Worm (Caenorhabditis elegans) whole organism, L1 larva: ENCODE measurements around the gene mam-5.

Source experiments
- ama-1 ChIP-seq: fragments of 150-350 bp; optimal IDR thresholded peaks from 2 replicates; lab custom pipeline; 2014
- dpl-1 ChIP-seq, 3 experiments: fragments of 150-350 bp in 2 of 3; sonication (generic microtip) in 1 of 3; optimal IDR thresholded peaks; 2 replicates each; lab custom pipeline; 2014 to 2017; ENCODE audit warnings: missing biosample characterization in 3 of 3, missing genetic modification characterization in 3 of 3, missing genetic modification reagents in 3 of 3
- egl-27 ChIP-seq, 2 experiments: fragments of 150-350 bp in 1 of 2; sonication (generic microtip); optimal IDR thresholded peaks; 3 replicates each; lab custom pipeline; 2017 to 2018; ENCODE audit warnings: missing biosample characterization in 2 of 2, missing genetic modification characterization in 2 of 2, missing genetic modification reagents in 2 of 2
- ets-5 ChIP-seq: fragments of 200-800 bp; sonication (Bioruptor generic); IDR thresholded peaks from 2 replicates; pipeline ENCODE4 v1.3.6; 2022; ENCODE audit warnings: missing genetic modification characterization, missing compliant biosample characterization
- lin-13 ChIP-seq: fragments of 150-350 bp; optimal IDR thresholded peaks from 2 replicates; lab custom pipeline; 2014; ENCODE audit warnings: missing biosample characterization, missing genetic modification reagents, missing genetic modification characterization
- lin-39 ChIP-seq: fragments of 150-350 bp; optimal IDR thresholded peaks from 2 replicates; lab custom pipeline; 2014; ENCODE audit warnings: missing biosample characterization, missing genetic modification reagents, missing genetic modification characterization
- lsy-2 ChIP-seq, 2 experiments: fragments of 150-350 bp; optimal IDR thresholded peaks; 2 replicates each; lab custom pipeline; 2014; ENCODE audit warnings: missing biosample characterization in 2 of 2, missing genetic modification characterization in 2 of 2
- nhr-237 ChIP-seq: fragments of 150-350 bp; optimal IDR thresholded peaks from 2 replicates; lab custom pipeline; 2014; ENCODE audit warnings: missing biosample characterization, missing genetic modification characterization
- nhr-47 ChIP-seq: sonication (generic microtip); optimal IDR thresholded peaks from 2 replicates; lab custom pipeline; 2016; ENCODE audit warnings: mild to moderate bottlenecking, missing genetic modification characterization, moderate library complexity, missing compliant biosample characterization
- unc-30 ChIP-seq: sonication (generic microtip); optimal IDR thresholded peaks from 2 replicates; lab custom pipeline; 2017; ENCODE audit warnings: missing biosample characterization, missing genetic modification characterization
- unc-86 ChIP-seq: sonication (generic microtip); optimal IDR thresholded peaks from 2 replicates; lab custom pipeline; 2016; ENCODE audit warnings: missing genetic modification characterization, missing compliant biosample characterization
- ztf-4 ChIP-seq: fragments of 150-350 bp; optimal IDR thresholded peaks from 2 replicates; lab custom pipeline; 2014; ENCODE audit warnings: missing biosample characterization, missing genetic modification characterization

- TF ChIP-seq lin-39 (tag; lab: Kevin White, UChicago) (no peak), ama-1 (no peak), dpl-1 (GFP tag; optimal IDR thresholded peaks at IDR 0.05; lab: Kevin White, UChicago) (no peak), ztf-4 (tag; lab: Kevin White, UChicago) (no peak), unc-86 (no peak), nhr-47 (tag; lab: Kevin White, UChicago) (no peak), lsy-2 (tag; optimal IDR thresholded peaks at IDR 0.05; lab: Kevin White, UChicago) (no peak), unc-30 (tag; lab: Kevin White, UChicago) (no peak), egl-27 (tag; optimal IDR thresholded peaks at IDR 0.05; lab: Kevin White, UChicago) (no peak), lin-13 (GFP tag; lab: Kevin White, UChicago) (no peak), ets-5 (GFP tag; lab: Robert Waterston, UW) (no peak), nhr-237 (tag; lab: Kevin White, UChicago) (no peak)
These were observed 24.5 kb upstream of the mam-5 start for ce11 chrV:9927954-9928353.
